Worm (Caenorhabditis elegans) whole organism, L4/young adult: ENCODE data around the gene bra-2.

ENCODE experiments used
- W03F9.2 ChIP-seq: fragments of 150-350 bp; optimal IDR thresholded peaks from 2 replicates; lab custom pipeline; 2014; ENCODE audit warnings: missing biosample characterization, missing genetic modification characterization
- dao-5 ChIP-seq: sonication (generic microtip); optimal IDR thresholded peaks from 2 replicates; lab custom pipeline; 2016; ENCODE audit warnings: missing genotype, missing genetic modification characterization, moderate library complexity, missing compliant biosample characterization
- him-1 ChIP-seq: sonication (generic microtip); optimal IDR thresholded peaks from 2 replicates; lab custom pipeline; 2016; ENCODE audit warnings: missing genotype, missing genetic modification reagents, missing genetic modification characterization, missing compliant biosample characterization

ce11 chrIII:952184-952583 is 41.1 kb downstream of the bra-2 start, which contains the start of gene fbxa-10:
- no peak for TF ChIP-seq him-1 (tag; lab: Kevin White, UChicago)
- no peak for TF ChIP-seq dao-5
- no peak for TF ChIP-seq W03F9.2 (tag; lab: Kevin White, UChicago)
